Fruit fly (Drosophila melanogaster) whole organism, embryonic: ENCODE results near the gene Vm34Ca.
A peak's percentile ranks its signal among the peaks of the same experiment; 100 is the strongest.

ENCODE experiments used
- Atf3 ChIP-seq: fragments of 200-800 bp; sonication (Bioruptor generic); optimal IDR thresholded peaks from 3 replicates; lab custom pipeline; 2016; ENCODE audit warnings: missing biosample characterization, missing genetic modification characterization
- CG10209 ChIP-seq: fragments of 200-800 bp; sonication (Bioruptor generic); optimal IDR thresholded peaks from 3 replicates; lab custom pipeline; 2017; ENCODE audit warnings: missing biosample characterization, mild to moderate bottlenecking, missing genetic modification characterization, missing genetic modification reagents
- CG1024 ChIP-seq: fragments of 200-800 bp; sonication (Bioruptor generic); IDR thresholded peaks from 2 replicates; pipeline ENCODE4 v1.3.6; 2022; ENCODE audit warnings: missing biosample characterization, missing genetic modification characterization
- CG10654 ChIP-seq: fragments of 200-800 bp; sonication (Bioruptor generic); optimal IDR thresholded peaks from 2 replicates; lab custom pipeline; 2016; ENCODE audit warnings: missing biosample characterization, missing genetic modification characterization
- CG12219 ChIP-seq: fragments of 200-800 bp; sonication (Bioruptor generic); optimal IDR thresholded peaks from 3 replicates; lab custom pipeline; 2018; ENCODE audit warnings: missing biosample characterization, mild to moderate bottlenecking, missing genetic modification characterization
- CG12391 ChIP-seq: fragments of 200-800 bp; sonication (Bioruptor generic); optimal IDR thresholded peaks from 3 replicates; lab custom pipeline; 2018; ENCODE audit warnings: missing biosample characterization, mild to moderate bottlenecking, missing genetic modification characterization, moderate library complexity
- CG13894 ChIP-seq: fragments of 200-800 bp; sonication (Bioruptor generic); optimal IDR thresholded peaks from 3 replicates; lab custom pipeline; 2018; ENCODE audit warnings: missing biosample characterization, mild to moderate bottlenecking, missing genetic modification characterization, moderate library complexity
- CG14710 ChIP-seq: fragments of 200-800 bp; sonication (Bioruptor generic); optimal IDR thresholded peaks from 3 replicates; lab custom pipeline; 2019; ENCODE audit warnings: missing biosample characterization, mild to moderate bottlenecking, missing genetic modification characterization, moderate library complexity
- CG1603 ChIP-seq: fragments of 200-800 bp; sonication (Bioruptor generic); optimal IDR thresholded peaks from 2 replicates; lab custom pipeline; 2019; ENCODE audit warnings: missing biosample characterization, mild to moderate bottlenecking, missing genetic modification characterization, moderate library complexity
- CG17186 ChIP-seq: fragments of 200-800 bp; sonication (Bioruptor generic); optimal IDR thresholded peaks from 3 replicates; lab custom pipeline; 2017; ENCODE audit warnings: missing biosample characterization, missing genetic modification reagents, missing genetic modification characterization
- CG17912 ChIP-seq: fragments of 200-800 bp; sonication (Bioruptor generic); optimal IDR thresholded peaks from 2 replicates; lab custom pipeline; 2018; ENCODE audit warnings: missing biosample characterization, mild to moderate bottlenecking, missing genetic modification characterization
- CG2116 ChIP-seq: fragments of 200-800 bp; sonication (Bioruptor generic); optimal IDR thresholded peaks from 3 replicates; lab custom pipeline; 2018; ENCODE audit warnings: missing biosample characterization, mild to moderate bottlenecking, missing genetic modification characterization
- CG2678 ChIP-seq: fragments of 200-800 bp; sonication (Bioruptor generic); optimal IDR thresholded peaks from 3 replicates; lab custom pipeline; 2019; ENCODE audit warnings: missing biosample characterization, mild to moderate bottlenecking, missing genetic modification characterization, moderate library complexity
- CG3065 ChIP-seq: fragments of 200-800 bp; sonication (Bioruptor generic); optimal IDR thresholded peaks from 2 replicates; lab custom pipeline; 2016; ENCODE audit warnings: missing biosample characterization, missing genetic modification characterization
- CG34376 ChIP-seq: fragments of 200-800 bp; sonication (Bioruptor generic); optimal IDR thresholded peaks from 2 replicates; lab custom pipeline; 2018; ENCODE audit warnings: missing biosample characterization, mild to moderate bottlenecking, missing genetic modification characterization
- CG6683 ChIP-seq: fragments of 200-800 bp; sonication (Bioruptor generic); optimal IDR thresholded peaks from 2 replicates; lab custom pipeline; 2017; ENCODE audit warnings: missing biosample characterization, mild to moderate bottlenecking, missing genetic modification characterization, missing genetic modification reagents
- CG9797 ChIP-seq: fragments of 200-800 bp; sonication (Bioruptor generic); optimal IDR thresholded peaks from 3 replicates; lab custom pipeline; 2018; ENCODE audit warnings: missing biosample characterization, mild to moderate bottlenecking, missing genetic modification characterization
- Dad ChIP-seq: fragments of 200-800 bp; sonication (Bioruptor generic); optimal IDR thresholded peaks from 3 replicates; lab custom pipeline; 2016; ENCODE audit warnings: missing biosample characterization, missing genetic modification characterization
- ERR ChIP-seq: fragments of 200-800 bp; sonication (Bioruptor generic); optimal IDR thresholded peaks from 2 replicates; lab custom pipeline; 2016; ENCODE audit warnings: missing biosample characterization, missing genetic modification characterization
- Fer1 ChIP-seq: fragments of 200-800 bp; sonication (Bioruptor generic); optimal IDR thresholded peaks from 2 replicates; lab custom pipeline; 2017; ENCODE audit warnings: missing biosample characterization, mild to moderate bottlenecking, missing genetic modification characterization
- Fer3 ChIP-seq: fragments of 200-800 bp; sonication (Bioruptor generic); optimal IDR thresholded peaks from 2 replicates; lab custom pipeline; 2018; ENCODE audit warnings: missing biosample characterization, mild to moderate bottlenecking, missing genetic modification characterization, moderate library complexity
- Hmr ChIP-seq: fragments of 200-800 bp; sonication (Bioruptor generic); optimal IDR thresholded peaks from 3 replicates; lab custom pipeline; 2017; ENCODE audit warnings: mild to moderate bottlenecking, missing biosample characterization, missing genetic modification reagents, missing genetic modification characterization
- MBD-R2 ChIP-seq: fragments of 200-800 bp; sonication (Bioruptor generic); IDR thresholded peaks from 2 replicates; pipeline ENCODE4 v1.3.6; 2022; ENCODE audit warnings: missing biosample characterization, missing genetic modification characterization
- Med ChIP-seq: fragments of 200-800 bp; sonication (Bioruptor generic); peaks from one replicate; lab custom pipeline; 2016; ENCODE audit warnings: missing biosample characterization, missing genetic modification characterization, mild to moderate bottlenecking, inconsistent platforms, moderate library complexity
- NC2α ChIP-seq: fragments of 200-800 bp; sonication (Bioruptor generic); optimal IDR thresholded peaks from 2 replicates; lab custom pipeline; 2016; ENCODE audit warnings: missing biosample characterization, missing genetic modification characterization
- Opbp ChIP-seq: fragments of 200-800 bp; sonication (Bioruptor generic); IDR thresholded peaks from 3 replicates; pipeline ENCODE4 v1.3.6; 2022; ENCODE audit warnings: missing biosample characterization, missing genetic modification characterization; ENCODE audit not compliant: partially characterized antibody
- Pdp1 ChIP-seq, 2 experiments: fragments of 200-800 bp; sonication (Bioruptor generic); optimal IDR thresholded peaks; 3 replicates each; lab custom pipeline; 2016; ENCODE audit warnings: missing biosample characterization in 2 of 2, missing genetic modification characterization in 2 of 2, mild to moderate bottlenecking in 1 of 2, moderate library complexity in 1 of 2
- ato ChIP-seq: fragments of 200-800 bp; sonication (Bioruptor generic); IDR thresholded peaks from 2 replicates; pipeline ENCODE4 v1.3.6; 2022; ENCODE audit warnings: missing biosample characterization, missing genetic modification characterization; ENCODE audit not compliant: partially characterized antibody
- bbx ChIP-seq: fragments of 200-800 bp; sonication (Bioruptor generic); IDR thresholded peaks from 2 replicates; pipeline ENCODE4 v1.3.6; 2022; ENCODE audit warnings: missing biosample characterization, missing genetic modification characterization; ENCODE audit not compliant: partially characterized antibody
- btn ChIP-seq: fragments of 200-800 bp; sonication (Bioruptor generic); optimal IDR thresholded peaks from 2 replicates; lab custom pipeline; 2016; ENCODE audit warnings: missing biosample characterization, missing genetic modification characterization
- caup ChIP-seq: fragments of 200-800 bp; sonication (Bioruptor generic); optimal IDR thresholded peaks from 3 replicates; lab custom pipeline; 2017; ENCODE audit warnings: missing biosample characterization, mild to moderate bottlenecking, missing genetic modification characterization, moderate library complexity; ENCODE audit not compliant: severe bottlenecking
- chm ChIP-seq: fragments of 200-800 bp; sonication (Bioruptor generic); IDR thresholded peaks from 2 replicates; pipeline ENCODE4 v1.3.6; 2022; ENCODE audit warnings: missing biosample characterization, missing genetic modification characterization
- ci ChIP-seq: fragments of 200-800 bp; sonication (Bioruptor generic); IDR thresholded peaks from 3 replicates; pipeline ENCODE4 v1.3.6; 2022; ENCODE audit warnings: missing biosample characterization, missing genetic modification characterization
- corto ChIP-seq: fragments of 200-800 bp; sonication (Bioruptor generic); optimal IDR thresholded peaks from 2 replicates; lab custom pipeline; 2016; ENCODE audit warnings: missing biosample characterization, mild to moderate bottlenecking, missing genetic modification characterization, moderate library complexity
- ewg ChIP-seq: fragments of 200-800 bp; sonication (Bioruptor generic); optimal IDR thresholded peaks from 3 replicates; lab custom pipeline; 2017; ENCODE audit warnings: mild to moderate bottlenecking, missing biosample characterization, missing genetic modification reagents, missing genetic modification characterization
- fd102C ChIP-seq: fragments of 200-800 bp; sonication (Bioruptor generic); optimal IDR thresholded peaks from 2 replicates; lab custom pipeline; 2018; ENCODE audit warnings: missing biosample characterization, mild to moderate bottlenecking, missing genetic modification characterization, moderate library complexity
- gem ChIP-seq: fragments of 200-800 bp; sonication (Bioruptor generic); optimal IDR thresholded peaks from 2 replicates; lab custom pipeline; 2019; ENCODE audit warnings: missing biosample characterization, mild to moderate bottlenecking, missing genetic modification characterization, moderate library complexity
- ind ChIP-seq: fragments of 200-800 bp; sonication (Bioruptor generic); optimal IDR thresholded peaks from 3 replicates; lab custom pipeline; 2016; ENCODE audit warnings: missing biosample characterization, missing genetic modification characterization
- jing ChIP-seq: fragments of 200-800 bp; sonication (Bioruptor generic); optimal IDR thresholded peaks from 2 replicates; lab custom pipeline; 2018; ENCODE audit warnings: missing biosample characterization, mild to moderate bottlenecking, missing genetic modification characterization
- kah ChIP-seq: fragments of 200-800 bp; sonication (Bioruptor generic); optimal IDR thresholded peaks from 2 replicates; lab custom pipeline; 2018; ENCODE audit warnings: missing biosample characterization, mild to moderate bottlenecking, missing genetic modification characterization
- mirr ChIP-seq: fragments of 200-800 bp; sonication (Bioruptor generic); optimal IDR thresholded peaks from 3 replicates; lab custom pipeline; 2018; ENCODE audit warnings: missing biosample characterization, mild to moderate bottlenecking, missing genetic modification characterization
- nerfin-1 ChIP-seq: fragments of 200-800 bp; sonication (Bioruptor generic); optimal IDR thresholded peaks from 3 replicates; lab custom pipeline; 2019; ENCODE audit warnings: missing biosample characterization, mild to moderate bottlenecking, missing genetic modification characterization, moderate library complexity
- pan ChIP-seq, 4 experiments: fragments of >200 bp in 3 of 4; fragments of 200-800 bp in 1 of 4; sonication (Bioruptor generic) in 1 of 4; optimal IDR thresholded peaks in 3 of 4; IDR thresholded peaks in 1 of 4; 2 replicates each; pipeline versions ENCODE4 v1.3.6 to Lab custom; 2017 to 2022; ENCODE audit warnings: missing biosample characterization in 2 of 4, missing genetic modification characterization in 2 of 4, mixed read lengths in 1 of 4
- salm ChIP-seq: fragments of 200-800 bp; sonication (Bioruptor generic); optimal IDR thresholded peaks from 2 replicates; lab custom pipeline; 2018; ENCODE audit warnings: missing biosample characterization, mild to moderate bottlenecking, missing genetic modification characterization
- ssp ChIP-seq: fragments of 200-800 bp; sonication (Bioruptor generic); IDR thresholded peaks from 2 replicates; pipeline ENCODE4 v1.3.6; 2022; ENCODE audit warnings: missing biosample characterization, missing genetic modification characterization
- twi ChIP-seq: fragments of 200-800 bp; optimal IDR thresholded peaks from 2 replicates; lab custom pipeline; 2019; ENCODE audit warnings: missing biosample characterization, mild to moderate bottlenecking, missing genetic modification characterization, moderate library complexity
- unpg ChIP-seq: fragments of 200-800 bp; sonication (Bioruptor generic); optimal IDR thresholded peaks from 3 replicates; lab custom pipeline; 2018; ENCODE audit warnings: missing biosample characterization, mild to moderate bottlenecking, missing genetic modification characterization, moderate library complexity
- zfh1 ChIP-seq: fragments of 200-800 bp; sonication (Bioruptor generic); IDR thresholded peaks from 3 replicates; pipeline ENCODE4 v1.3.6; 2022; ENCODE audit warnings: missing biosample characterization, missing genetic modification characterization

Gene Vm34Ca

DNA sequence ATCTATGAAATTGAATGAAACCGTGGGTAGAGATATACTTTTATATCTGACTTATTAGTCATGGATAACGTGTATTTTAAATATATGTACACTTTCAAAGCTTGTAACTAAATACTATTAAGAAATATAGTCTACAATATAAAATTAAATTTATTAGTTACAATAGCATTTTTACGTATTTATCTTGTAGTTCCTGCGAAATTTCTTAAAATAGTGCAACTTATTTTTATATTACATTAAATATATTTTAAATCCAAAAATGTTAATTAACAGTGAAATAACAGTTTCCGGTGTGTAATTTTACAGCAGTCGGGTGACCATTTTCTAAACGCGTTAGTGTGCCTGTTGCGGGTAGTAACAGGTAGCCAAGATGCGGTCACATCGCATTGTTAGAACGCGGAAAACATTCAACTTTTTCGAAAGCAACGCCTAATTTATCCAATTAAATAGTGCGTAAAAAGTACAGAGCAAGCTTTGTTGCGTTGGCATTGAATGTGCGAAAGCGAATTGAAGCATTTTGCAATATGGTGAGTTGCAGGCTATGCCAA, 12.7 kb downstream of the Vm34Ca start, which contains the start of the genes CG10859 and CG7110 (continued):
- TF ChIP-seq CG6683 (GFP tag; lab: Kevin White, UChicago) (peak; percentile 53), Fer3 (peak; percentile 63), ato (GFP tag; lab: Robert Waterston, UW) (no peak), CG3065 (GFP tag; lab: Kevin White, UChicago) (no peak), ERR (GFP tag; lab: Kevin White, UChicago) (no peak), NC2α (GFP tag; lab: Kevin White, UChicago) (no peak), chm (GFP tag; lab: Robert Waterston, UW) (peak; percentile 65; the same call in 1 of the 2 replicates), ewg (GFP tag; lab: Kevin White, UChicago) (peak; percentile 29), CG17186 (GFP tag; lab: Kevin White, UChicago) (peak; percentile 99), btn (GFP tag; lab: Kevin White, UChicago) (no peak), gem (peak; percentile 25), Pdp1 (GFP tag; optimal IDR thresholded peaks at IDR 0.05; lab: Kevin White, UChicago) (peak in 1 of 2 experiments; percentile 27), CG1024 (peak; percentile 21; the same call in 1 of the 2 replicates), mirr (GFP tag; lab: Kevin White, UChicago) (peak; percentile 55), ssp (GFP tag; lab: Robert Waterston, UW) (no peak), Dad (no peak), nerfin-1 (tag; lab: Kevin White, UChicago) (peak; percentile 51), Atf3 (GFP tag; lab: Kevin White, UChicago) (no peak), fd102C (GFP tag; lab: Kevin White, UChicago) (peak; percentile 7), Med (GFP tag; lab: Kevin White, UChicago) (peak; percentile 91), Hmr (peak; percentile 66), jing (GFP tag; lab: Kevin White, UChicago) (no peak), zfh1 (no peak), CG34376 (GFP tag; lab: Kevin White, UChicago) (peak; percentile 56), ind (GFP tag; lab: Kevin White, UChicago) (no peak), salm (peak; percentile 24), CG12391 (tag; lab: Kevin White, UChicago) (peak; percentile 55), CG17912 (GFP tag; lab: Kevin White, UChicago) (peak; percentile 56), CG12219 (GFP tag; lab: Kevin White, UChicago) (peak; percentile 1), MBD-R2 (peak; percentile 48; the same call in 1 of the 2 replicates), CG9797 (GFP tag; lab: Kevin White, UChicago) (peak; percentile 77), unpg (peak; percentile 59), corto (GFP tag; lab: Kevin White, UChicago) (no peak), twi (peak; percentile 33), bbx (GFP tag; lab: Robert Waterston, UW) (no peak), CG14710 (tag; lab: Kevin White, UChicago) (peak; percentile 65), CG13894 (tag; lab: Kevin White, UChicago) (peak; percentile 7), Opbp (GFP tag; lab: Robert Waterston, UW) (no peak), Fer1 (peak; percentile 77), CG1603 (tag; lab: Kevin White, UChicago) (peak; percentile 81), CG2678 (tag; lab: Kevin White, UChicago) (peak; percentile 43), kah (GFP tag; lab: Kevin White, UChicago) (peak; percentile 89), pan (optimal IDR thresholded peaks at IDR 0.05; lab: Kevin White, UChicago) (no peak), pan (GFP tag; optimal IDR thresholded peaks at IDR 0.05 in 1 of 2, IDR thresholded peaks at IDR 0.05 in 1 of 2) (peak in 1 of 2 experiments; percentile 10), CG2116 (GFP tag; lab: Kevin White, UChicago) (peak; percentile 40), CG10209 (GFP tag; lab: Kevin White, UChicago) (peak; percentile 41), caup (GFP tag; lab: Kevin White, UChicago) (peak; percentile 79), ci (peak; percentile 88), CG10654 (peak; percentile 18)
